Worm (Caenorhabditis elegans): ENCODE measurements around the gene pals-33.

- TF ChIP-seq ceh-58 (GFP tag; IDR thresholded peaks at IDR 0.05) (no peak), F22D6.2 (tag; optimal IDR thresholded peaks at IDR 0.05) (no peak), snpc-4 (GFP tag; optimal IDR thresholded peaks at IDR 0.05) (no peak), snpc-4 (tag; optimal IDR thresholded peaks at IDR 0.05) (no peak), nfya-1 (tag; optimal IDR thresholded peaks at IDR 0.05; ENCODE audit: borderline replicate concordance, insufficient read depth) (no peak), hrde-1 (tag; optimal IDR thresholded peaks at IDR 0.05; ENCODE audit: borderline replicate concordance) (no peak), bed-1 (GFP tag; IDR thresholded peaks at IDR 0.05) (no peak), nhr-90 (tag; optimal IDR thresholded peaks at IDR 0.05) (no peak), aptf-2 (GFP tag; conservative IDR thresholded peaks at IDR 0.05) (no peak), rec-8 (tag; optimal IDR thresholded peaks at IDR 0.05) (no peak), akir-1 (GFP tag; optimal IDR thresholded peaks at IDR 0.05) (no peak)
Observed at ce11 chrV:3678513-3678912, 5.3 kb downstream of the pals-33 start.
